Worm (Caenorhabditis elegans) whole organism, L4 larva: ENCODE data around the gene clec-80.

ENCODE experiments used
- F26F4.8 ChIP-seq: fragments of 200-800 bp; sonication (Bioruptor generic); conservative IDR thresholded peaks from 2 replicates; pipeline ENCODE4 v1.3.6; 2022; ENCODE audit warnings: missing genetic modification characterization, missing compliant biosample characterization
- F37D6.2 ChIP-seq: sonication (generic microtip); optimal IDR thresholded peaks from 2 replicates; lab custom pipeline; 2016; ENCODE audit warnings: mild to moderate bottlenecking, missing genetic modification characterization, missing compliant biosample characterization
- F44E2.7 ChIP-seq: fragments of 200-800 bp; sonication (Bioruptor generic); IDR thresholded peaks from 2 replicates; pipeline ENCODE4 v2.1.2; 2022; ENCODE audit warnings: missing genetic modification characterization, missing compliant biosample characterization
- F49E8.2 ChIP-seq: sonication (generic microtip); optimal IDR thresholded peaks from 2 replicates; lab custom pipeline; 2016; ENCODE audit warnings: missing compliant biosample characterization, mild to moderate bottlenecking, missing genetic modification characterization, borderline replicate concordance
- R02D3.7 ChIP-seq: fragments of 150-350 bp; sonication (generic microtip); optimal IDR thresholded peaks from 3 replicates; lab custom pipeline; 2014; ENCODE audit warnings: missing biosample characterization, missing genetic modification characterization
- T20F7.1 ChIP-seq: fragments of 200-800 bp; sonication (Bioruptor generic); optimal IDR thresholded peaks from 2 replicates; lab custom pipeline; 2018; ENCODE audit warnings: mild to moderate bottlenecking, missing genetic modification characterization, missing compliant biosample characterization
- T26A8.4 ChIP-seq: fragments of 200-800 bp; sonication (Bioruptor generic); IDR thresholded peaks from 2 replicates; pipeline ENCODE4 v1.3.6; 2022; ENCODE audit warnings: missing genetic modification characterization, missing compliant biosample characterization
- ZK337.2 ChIP-seq: fragments of 200-800 bp; sonication (Bioruptor generic); IDR thresholded peaks from 2 replicates; pipeline ENCODE4 v1.3.6; 2022; ENCODE audit warnings: missing genetic modification reagents, missing genetic modification characterization, missing compliant biosample characterization
- aha-1 ChIP-seq: fragments of 150-350 bp; peaks from one replicate; lab custom pipeline; 2014; ENCODE audit warnings: missing biosample characterization, missing genetic modification characterization
- arid-1 ChIP-seq: fragments of 200-800 bp; sonication (Bioruptor generic); conservative IDR thresholded peaks from 2 replicates; pipeline ENCODE4 v1.3.6; 2022; ENCODE audit warnings: missing genetic modification reagents, missing genetic modification characterization, missing compliant biosample characterization
- ceh-20 ChIP-seq: fragments of 200-800 bp; sonication (Bioruptor generic); IDR thresholded peaks from 2 replicates; pipeline ENCODE4 v1.3.6; 2022; ENCODE audit warnings: missing genetic modification reagents, missing genetic modification characterization, missing compliant biosample characterization
- ceh-44 ChIP-seq: fragments of 200-800 bp; sonication (Bioruptor generic); IDR thresholded peaks from 2 replicates; pipeline ENCODE4 v1.3.6; 2022; ENCODE audit warnings: missing genetic modification reagents, missing genetic modification characterization, missing compliant biosample characterization
- ceh-62 ChIP-seq: sonication (generic microtip); optimal IDR thresholded peaks from 2 replicates; lab custom pipeline; 2017; ENCODE audit warnings: missing biosample characterization, missing genetic modification characterization
- ces-1 ChIP-seq: fragments of 150-350 bp; sonication (generic microtip); optimal IDR thresholded peaks from 4 replicates; lab custom pipeline; 2014; ENCODE audit warnings: missing biosample characterization, missing genetic modification reagents, missing genetic modification characterization
- daf-16 ChIP-seq, 3 experiments: sonication (generic microtip); optimal IDR thresholded peaks; 2 replicates each; lab custom pipeline; 2016 to 2017; ENCODE audit warnings: missing genetic modification characterization in 3 of 3, missing genetic modification reagents in 3 of 3, mild to moderate bottlenecking in 2 of 3, missing compliant biosample characterization in 2 of 3, missing biosample characterization in 1 of 3, moderate library complexity in 1 of 3
- daf-8 ChIP-seq: fragments of 200-800 bp; sonication (Bioruptor generic); IDR thresholded peaks from 2 replicates; pipeline ENCODE4 v1.3.6; 2022; ENCODE audit warnings: missing genetic modification characterization, missing compliant biosample characterization
- dmd-6 ChIP-seq: fragments of 200-800 bp; sonication (Bioruptor generic); IDR thresholded peaks from 2 replicates; pipeline ENCODE4 v1.3.6; 2022; ENCODE audit warnings: missing genetic modification reagents, missing genetic modification characterization, missing compliant biosample characterization
- dmd-8 ChIP-seq: fragments of 200-800 bp; sonication (Bioruptor generic); IDR thresholded peaks from 2 replicates; pipeline ENCODE4 v1.3.6; 2022; ENCODE audit warnings: missing genetic modification characterization, missing compliant biosample characterization
- dpl-1 ChIP-seq: fragments of 150-350 bp; optimal IDR thresholded peaks from 2 replicates; lab custom pipeline; 2014; ENCODE audit warnings: missing biosample characterization, missing genetic modification reagents, missing genetic modification characterization
- gei-8 ChIP-seq: fragments of 200-800 bp; sonication (Bioruptor generic); optimal IDR thresholded peaks from 2 replicates; lab custom pipeline; 2018; ENCODE audit warnings: mild to moderate bottlenecking, missing genetic modification characterization, missing compliant biosample characterization
- hif-1 ChIP-seq, 2 experiments: sonication (generic microtip); optimal IDR thresholded peaks; 2 replicates each; lab custom pipeline; 2016 to 2017; ENCODE audit warnings: missing compliant biosample characterization in 2 of 2, missing genetic modification characterization in 2 of 2, missing genetic modification reagents in 2 of 2, missing genotype in 2 of 2, mild to moderate bottlenecking in 1 of 2
- hlh-11 ChIP-seq: fragments of 200-800 bp; sonication (Bioruptor generic); optimal IDR thresholded peaks from 2 replicates; lab custom pipeline; 2018; ENCODE audit warnings: mild to moderate bottlenecking, missing genetic modification characterization, missing compliant biosample characterization
- hmg-1.1 ChIP-seq: fragments of 200-800 bp; sonication (Bioruptor generic); IDR thresholded peaks from 2 replicates; pipeline ENCODE4 v1.3.6; 2022; ENCODE audit warnings: missing genetic modification reagents, missing genetic modification characterization, missing compliant biosample characterization
- lim-7 ChIP-seq: fragments of 200-800 bp; sonication (Bioruptor generic); IDR thresholded peaks from 2 replicates; pipeline ENCODE4 v1.3.6; 2022; ENCODE audit warnings: missing genetic modification characterization, missing compliant biosample characterization
- lin-29 ChIP-seq: fragments of 200-800 bp; sonication (Bioruptor generic); IDR thresholded peaks from 2 replicates; pipeline ENCODE4 v1.3.6; 2022; ENCODE audit warnings: missing genetic modification reagents, missing genetic modification characterization, missing compliant biosample characterization
- lin-38 ChIP-seq: fragments of 200-800 bp; sonication (Bioruptor generic); IDR thresholded peaks from 2 replicates; pipeline ENCODE4 v1.3.6; 2022; ENCODE audit warnings: missing genetic modification reagents, missing genetic modification characterization, missing compliant biosample characterization
- lir-3 ChIP-seq: sonication (generic microtip); optimal IDR thresholded peaks from 2 replicates; lab custom pipeline; 2016; ENCODE audit warnings: mild to moderate bottlenecking, missing genetic modification characterization, missing compliant biosample characterization
- madf-5 ChIP-seq, 2 experiments: fragments of 200-800 bp; sonication (Bioruptor generic); IDR thresholded peaks; 2 replicates each; pipeline ENCODE4 v1.3.6; 2022; ENCODE audit warnings: missing compliant biosample characterization in 2 of 2, missing genetic modification characterization in 2 of 2
- mdl-1 ChIP-seq, 2 experiments: fragments of 150-350 bp in 1 of 2; sonication (generic microtip) in 1 of 2; optimal IDR thresholded peaks; 2 replicates each; lab custom pipeline; 2014 to 2017; ENCODE audit warnings: missing biosample characterization in 2 of 2, missing genetic modification characterization in 2 of 2
- mdt-29 ChIP-seq: fragments of 200-800 bp; sonication (Bioruptor generic); IDR thresholded peaks from 2 replicates; pipeline ENCODE4 v1.3.6; 2022; ENCODE audit warnings: missing genetic modification reagents, missing genetic modification characterization, missing compliant biosample characterization
- mep-1 ChIP-seq: fragments of 150-350 bp; sonication (generic microtip); optimal IDR thresholded peaks from 3 replicates; lab custom pipeline; 2014; ENCODE audit warnings: missing biosample characterization, missing genetic modification characterization
- mes-2 ChIP-seq: sonication (generic microtip); optimal IDR thresholded peaks from 2 replicates; lab custom pipeline; 2016; ENCODE audit warnings: missing genotype, mild to moderate bottlenecking, missing genetic modification characterization, missing compliant biosample characterization; ENCODE audit not compliant: poor library complexity, severe bottlenecking
- mxl-2 ChIP-seq: fragments of 200-800 bp; sonication (Bioruptor generic); conservative IDR thresholded peaks from 2 replicates; pipeline ENCODE4 v1.3.6; 2022; ENCODE audit warnings: missing genetic modification reagents, missing genetic modification characterization, missing compliant biosample characterization
- nhr-10 ChIP-seq: fragments of 150-350 bp; optimal IDR thresholded peaks from 2 replicates; lab custom pipeline; 2014; ENCODE audit warnings: missing biosample characterization, missing genetic modification characterization
- nhr-42 ChIP-seq: fragments of 200-800 bp; sonication (Bioruptor generic); IDR thresholded peaks from 2 replicates; pipeline ENCODE4 v1.3.6; 2022; ENCODE audit warnings: missing genetic modification characterization, missing compliant biosample characterization
- nhr-48 ChIP-seq: sonication (generic microtip); optimal IDR thresholded peaks from 2 replicates; lab custom pipeline; 2016; ENCODE audit warnings: mild to moderate bottlenecking, missing genetic modification characterization, missing compliant biosample characterization
- php-3 ChIP-seq: fragments of 200-800 bp; sonication (Bioruptor generic); IDR thresholded peaks from 2 replicates; pipeline ENCODE4 v1.3.6; 2022; ENCODE audit warnings: missing genetic modification reagents, missing genetic modification characterization, missing compliant biosample characterization
- rbr-2 ChIP-seq: sonication (generic microtip); optimal IDR thresholded peaks from 2 replicates; lab custom pipeline; 2016; ENCODE audit warnings: missing genotype, missing genetic modification characterization, missing compliant biosample characterization
- sdz-12 ChIP-seq: fragments of 200-800 bp; sonication (Bioruptor generic); optimal IDR thresholded peaks from 2 replicates; lab custom pipeline; 2018; ENCODE audit warnings: mild to moderate bottlenecking, missing genetic modification characterization, missing compliant biosample characterization
- spr-1 ChIP-seq: sonication (generic microtip); optimal IDR thresholded peaks from 2 replicates; lab custom pipeline; 2016; ENCODE audit warnings: mild to moderate bottlenecking, missing genetic modification characterization, missing compliant biosample characterization
- spr-3 ChIP-seq: fragments of 200-800 bp; sonication (Bioruptor generic); optimal IDR thresholded peaks from 2 replicates; lab custom pipeline; 2018; ENCODE audit warnings: mild to moderate bottlenecking, missing genetic modification characterization, missing compliant biosample characterization
- tra-1 ChIP-seq: fragments of 200-800 bp; sonication (Bioruptor generic); IDR thresholded peaks from 2 replicates; pipeline ENCODE4 v1.3.6; 2022; ENCODE audit warnings: missing genetic modification reagents, missing genetic modification characterization, missing compliant biosample characterization
- vab-7 ChIP-seq: fragments of 200-800 bp; sonication (Bioruptor generic); IDR thresholded peaks from 2 replicates; pipeline ENCODE4 v1.3.6; 2022; ENCODE audit warnings: missing genetic modification reagents, missing genetic modification characterization, missing compliant biosample characterization
- zag-1 ChIP-seq: fragments of 150-350 bp; optimal IDR thresholded peaks from 2 replicates; lab custom pipeline; 2014; ENCODE audit warnings: missing biosample characterization, missing genetic modification characterization
- zfp-2 ChIP-seq: sonication (generic microtip); optimal IDR thresholded peaks from 2 replicates; lab custom pipeline; 2016; ENCODE audit warnings: mild to moderate bottlenecking, missing genetic modification characterization, missing compliant biosample characterization
- zip-11 ChIP-seq: fragments of 200-800 bp; sonication (Bioruptor generic); IDR thresholded peaks from 2 replicates; pipeline ENCODE4 v1.3.6; 2022; ENCODE audit warnings: missing genetic modification characterization, missing compliant biosample characterization
- ztf-11 ChIP-seq: fragments of 150-350 bp; optimal IDR thresholded peaks from 2 replicates; lab custom pipeline; 2014; ENCODE audit warnings: missing biosample characterization, missing genetic modification characterization
- ztf-7 ChIP-seq: fragments of 150-350 bp; optimal IDR thresholded peaks from 2 replicates; lab custom pipeline; 2014; ENCODE audit warnings: missing biosample characterization, missing genetic modification characterization

Gene clec-80

ce11 chrIV:2803652-2804051 is 19.9 kb upstream of the clec-80 start, which contains the start of gene Y54G2A.32:
Y54G2A.32 (plus strand) TSS chrIV:2803952.
- TF ChIP-seq hlh-11 (tag; lab: Kevin White, UChicago), result no peak
- TF ChIP-seq zip-11, result no peak
- no peak for TF ChIP-seq T26A8.4 (GFP tag; lab: Robert Waterston, UW)
- no peak for TF ChIP-seq rbr-2
- no peak for TF ChIP-seq mes-2 (tag; lab: Kevin White, UChicago)
- no peak for TF ChIP-seq zag-1 (tag; lab: Kevin White, UChicago)
- peak; percentile 61 for TF ChIP-seq aha-1 (tag; lab: Kevin White, UChicago)
- no peak for TF ChIP-seq dmd-6 (GFP tag; lab: Robert Waterston, UW)

DNA sequence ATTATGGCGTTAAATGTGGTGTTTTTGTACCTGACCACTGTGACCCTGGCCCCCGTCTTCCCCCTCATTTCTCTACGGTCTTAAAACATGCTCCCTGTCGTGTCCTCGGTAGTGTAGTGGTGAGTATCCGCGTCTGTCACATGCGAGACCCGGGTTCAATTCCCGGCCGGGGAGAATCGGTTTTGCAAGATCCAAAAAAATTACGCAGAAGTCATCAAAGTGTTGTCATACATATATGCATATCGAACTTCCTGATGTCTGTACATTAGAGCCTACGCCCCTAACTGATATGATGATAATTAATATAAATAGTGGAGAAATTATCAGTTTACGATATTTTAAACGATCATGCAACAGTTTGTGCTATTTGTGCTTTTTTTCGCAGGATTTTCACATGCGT is 18.0 kb upstream of the clec-80 start, which contains the start of gene Y54G2A.45:
TSS of gene Y54G2A.45 (plus strand) at position 333 of the 400 bp plus-strand sequence.
- peak; percentile 80 for TF ChIP-seq lin-38 (GFP tag; lab: Robert Waterston, UW)
- peak; percentile 81 for TF ChIP-seq lim-7
- TF ChIP-seq ceh-20 (GFP tag; lab: Robert Waterston, UW), result peak; percentile 65
- peak; percentile 48 for TF ChIP-seq lir-3 (tag; lab: Kevin White, UChicago)
- TF ChIP-seq spr-3 (GFP tag; lab: Kevin White, UChicago), result peak; percentile 62
- peak in 1 of 2 experiments; percentile 32 for TF ChIP-seq mdl-1 (tag; optimal IDR thresholded peaks at IDR 0.05; lab: Kevin White, UChicago)
- no peak for TF ChIP-seq daf-8 (GFP tag; lab: Robert Waterston, UW)
- TF ChIP-seq T20F7.1 (GFP tag; lab: Kevin White, UChicago), result no peak
- peak; percentile 2 for TF ChIP-seq R02D3.7 (tag; lab: Kevin White, UChicago)
- peak; percentile 78 for TF ChIP-seq php-3 (GFP tag; lab: Robert Waterston, UW)
- peak; percentile 90 for TF ChIP-seq F26F4.8 (GFP tag; lab: Robert Waterston, UW)
- no peak for TF ChIP-seq ces-1
- peak; percentile 80 for TF ChIP-seq ceh-44
- TF ChIP-seq tra-1 (GFP tag; lab: Robert Waterston, UW), result peak; percentile 89
- peak; percentile 63; the same call in 1 of the 2 replicates for TF ChIP-seq hmg-1.1 (GFP tag; lab: Robert Waterston, UW)
- peak; percentile 78 for TF ChIP-seq mep-1
- TF ChIP-seq gei-8 (GFP tag; lab: Kevin White, UChicago), result peak; percentile 91
- TF ChIP-seq dpl-1 (GFP tag; lab: Kevin White, UChicago), result peak; percentile 25
- peak; percentile 84 for TF ChIP-seq nhr-48
- TF ChIP-seq F37D6.2, result peak; percentile 20
- TF ChIP-seq nhr-42 (GFP tag; lab: Robert Waterston, UW), result peak; percentile 69; the same call in 1 of the 2 replicates
- TF ChIP-seq mdt-29 (GFP tag; lab: Robert Waterston, UW), result peak; percentile 53; the same call in 1 of the 2 replicates
- TF ChIP-seq F44E2.7 (GFP tag; lab: Robert Waterston, UW), result 0 out of 2 replicates have a peak, but pooled peaks have one; percentile 28
- peak; percentile 60 to 78 for TF ChIP-seq daf-16 (GFP tag; optimal IDR thresholded peaks at IDR 0.05; lab: Kevin White, UChicago)
- peak; percentile 89 for TF ChIP-seq daf-16 (tag; optimal IDR thresholded peaks at IDR 0.05; lab: Kevin White, UChicago)
- TF ChIP-seq dmd-8 (GFP tag; lab: Robert Waterston, UW), result peak; percentile 77; the same call in 1 of the 2 replicates
- no peak for TF ChIP-seq ztf-11 (tag; lab: Kevin White, UChicago)
- TF ChIP-seq vab-7 (GFP tag; lab: Robert Waterston, UW), result peak; percentile 84
- peak; percentile 72 for TF ChIP-seq spr-1 (tag; lab: Kevin White, UChicago)
- TF ChIP-seq hif-1 (tag; optimal IDR thresholded peaks at IDR 0.05; lab: Kevin White, UChicago), result peak in 1 of 2 experiments; percentile 57
- no peak for TF ChIP-seq ceh-62
- peak; percentile 8 for TF ChIP-seq zfp-2 (tag; lab: Kevin White, UChicago)
- TF ChIP-seq lin-29 (GFP tag; lab: Robert Waterston, UW), result no peak
- TF ChIP-seq madf-5 (GFP tag; IDR thresholded peaks at IDR 0.05; lab: Robert Waterston, UW), result peak; percentile 47 to 76; a peak in 3 of 4 replicates
- TF ChIP-seq ZK337.2 (GFP tag; lab: Robert Waterston, UW), result peak; percentile 51; the same call in 1 of the 2 replicates
- TF ChIP-seq rbr-2, result peak; percentile 51
- no peak for TF ChIP-seq nhr-10
- no peak for TF ChIP-seq ztf-7
- TF ChIP-seq mxl-2, result 0 out of 2 replicates have a peak, but pooled peaks have one; percentile 12
- TF ChIP-seq dmd-6 (GFP tag; lab: Robert Waterston, UW), result peak; percentile 87
- TF ChIP-seq F49E8.2 (tag; lab: Kevin White, UChicago), result peak; percentile 78
- TF ChIP-seq arid-1 (GFP tag; lab: Robert Waterston, UW), result peak; percentile 78
- TF ChIP-seq sdz-12, result no peak
